Worm (Caenorhabditis elegans) whole organism, early embryonic: ENCODE data around the gene lat-2.

ENCODE experiments used
- B0310.2 ChIP-seq: sonication (generic microtip); optimal IDR thresholded peaks from 2 replicates; lab custom pipeline; 2016; ENCODE audit warnings: mild to moderate bottlenecking, missing genetic modification characterization, missing compliant biosample characterization
- F13C5.2 ChIP-seq: sonication (generic microtip); optimal IDR thresholded peaks from 2 replicates; lab custom pipeline; 2017; ENCODE audit warnings: mild to moderate bottlenecking, missing genetic modification characterization, inconsistent platforms, missing compliant biosample characterization
- ama-1 ChIP-seq: fragments of 150-350 bp; optimal IDR thresholded peaks from 2 replicates; lab custom pipeline; 2014
- ceh-13 ChIP-seq: fragments of 200-800 bp; sonication (Bioruptor generic); optimal IDR thresholded peaks from 2 replicates; lab custom pipeline; 2018; ENCODE audit warnings: mild to moderate bottlenecking, missing genetic modification characterization, missing compliant biosample characterization
- ets-7 ChIP-seq: sonication (generic microtip); optimal IDR thresholded peaks from 2 replicates; lab custom pipeline; 2016; ENCODE audit warnings: missing genotype, missing genetic modification characterization, missing compliant biosample characterization
- flt-1 ChIP-seq: fragments of 200-800 bp; sonication (Bioruptor generic); IDR thresholded peaks from 2 replicates; pipeline ENCODE4 v1.3.6; 2022; ENCODE audit warnings: missing genetic modification characterization, missing compliant biosample characterization
- hmbx-1 ChIP-seq: sonication (generic microtip); optimal IDR thresholded peaks from 2 replicates; lab custom pipeline; 2016; ENCODE audit warnings: mild to moderate bottlenecking, missing genetic modification characterization, missing compliant biosample characterization
- pes-1 ChIP-seq: fragments of 200-800 bp; sonication (Bioruptor generic); IDR thresholded peaks from 2 replicates; pipeline ENCODE4 v1.3.6; 2022; ENCODE audit warnings: missing genetic modification reagents, missing genetic modification characterization, missing compliant biosample characterization
- scrt-1 ChIP-seq: fragments of 200-800 bp; sonication (Bioruptor generic); IDR thresholded peaks from 2 replicates; pipeline ENCODE4 v1.3.6; 2022; ENCODE audit warnings: missing genetic modification characterization, missing compliant biosample characterization
- sea-1 ChIP-seq: fragments of 200-800 bp; sonication (Bioruptor generic); conservative IDR thresholded peaks from 2 replicates; pipeline ENCODE4 v1.3.6; 2022; ENCODE audit warnings: missing genetic modification characterization, missing compliant biosample characterization
- tbx-11 ChIP-seq: fragments of 200-800 bp; sonication (Bioruptor generic); IDR thresholded peaks from 2 replicates; pipeline ENCODE4 v1.3.6; 2022; ENCODE audit warnings: missing genetic modification characterization, missing compliant biosample characterization
- tbx-37 ChIP-seq: fragments of 200-800 bp; sonication (Bioruptor generic); conservative IDR thresholded peaks from 2 replicates; pipeline ENCODE4 v1.3.6; 2022; ENCODE audit warnings: missing genetic modification reagents, missing genetic modification characterization, missing compliant biosample characterization

DNA sequence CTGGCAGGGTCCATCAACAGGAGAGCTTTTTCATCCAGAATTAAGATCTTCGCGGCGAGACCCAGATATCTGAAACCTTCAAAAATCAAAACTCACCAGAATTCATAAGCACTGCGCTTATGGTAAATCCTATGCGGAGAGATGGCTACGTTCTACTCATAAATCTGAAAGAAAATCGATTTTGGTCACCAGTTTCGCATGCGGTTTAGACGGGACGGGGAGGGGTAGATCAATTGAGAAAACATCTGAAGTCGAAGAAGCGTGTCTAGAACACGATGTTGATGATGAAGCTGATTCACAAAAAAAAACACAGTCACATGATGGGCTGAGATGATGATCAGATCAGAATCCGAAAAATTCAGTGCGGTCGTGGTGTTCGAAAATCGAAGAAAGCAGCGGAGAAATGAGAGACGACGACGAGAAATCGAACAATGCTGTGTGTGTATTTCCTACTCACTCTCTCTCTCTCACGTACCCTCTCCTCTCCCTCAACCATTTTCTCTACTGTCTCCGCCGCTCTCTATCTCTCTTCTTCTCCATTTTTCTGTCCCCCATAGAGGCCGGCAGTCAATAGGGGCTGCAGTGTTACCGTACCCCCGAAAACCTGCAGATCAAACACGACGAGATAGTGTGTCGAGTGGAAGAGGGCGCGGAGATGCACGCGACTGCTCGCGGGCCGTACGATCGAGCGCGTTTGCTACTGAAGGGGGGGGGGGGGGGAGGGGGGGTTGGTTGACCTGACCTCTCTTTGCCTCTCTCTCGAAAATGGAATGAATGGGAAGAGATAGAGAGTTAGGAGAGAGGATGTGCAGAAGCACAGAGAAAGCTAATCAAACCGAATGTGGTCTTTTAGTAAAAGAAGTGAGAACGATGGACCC, 17.7 kb downstream of the lat-2 start, which contains the start of gene ntl-2:
- TF ChIP-seq ceh-13 (GFP tag; lab: Kevin White, UChicago) = peak; percentile 16
- no peak for TF ChIP-seq scrt-1 (GFP tag; lab: Robert Waterston, UW)
- TF ChIP-seq ama-1 (lab: Kevin White, UChicago) = no peak
- peak; percentile 55 for TF ChIP-seq B0310.2
- peak; percentile 75 for TF ChIP-seq F13C5.2
- TF ChIP-seq pes-1 (GFP tag; lab: Robert Waterston, UW) = peak; percentile 66
- TF ChIP-seq tbx-11 (GFP tag; lab: Robert Waterston, UW) = peak; percentile 44; the same call in 1 of the 2 replicates
- no peak for TF ChIP-seq tbx-37 (GFP tag; lab: Robert Waterston, UW)
- TF ChIP-seq hmbx-1 = no peak
- 0 out of 2 replicates have a peak, but pooled peaks have one; percentile 58 for TF ChIP-seq sea-1 (GFP tag; lab: Robert Waterston, UW)
- no peak for TF ChIP-seq ets-7 (tag; lab: Kevin White, UChicago)
- peak; percentile 29; the same call in 1 of the 2 replicates for TF ChIP-seq flt-1 (GFP tag; lab: Robert Waterston, UW)
